Fruit fly (Drosophila melanogaster) whole organism, embryonic: ENCODE data around the gene CG6168.
A peak's percentile ranks its signal among the peaks of the same experiment; 100 is the strongest.

Experiments
- Atf-2 ChIP-seq: fragments of 200-800 bp; sonication (Bioruptor generic); optimal IDR thresholded peaks from 2 replicates; lab custom pipeline; 2016; ENCODE audit warnings: missing biosample characterization, missing genetic modification characterization
- BEAF-32 ChIP-seq: fragments of 200-800 bp; sonication (Bioruptor generic); optimal IDR thresholded peaks from 3 replicates; lab custom pipeline; 2017; ENCODE audit warnings: missing biosample characterization, missing genetic modification characterization, mild to moderate bottlenecking, moderate library complexity, missing genetic modification reagents
- Bdp1 ChIP-seq: fragments of 200-800 bp; sonication (Bioruptor generic); optimal IDR thresholded peaks from 3 replicates; lab custom pipeline; 2016; ENCODE audit warnings: missing biosample characterization, missing genetic modification characterization
- CG12219 ChIP-seq: fragments of 200-800 bp; sonication (Bioruptor generic); optimal IDR thresholded peaks from 3 replicates; lab custom pipeline; 2018; ENCODE audit warnings: missing biosample characterization, mild to moderate bottlenecking, missing genetic modification characterization
- CG14441 ChIP-seq: fragments of 200-800 bp; sonication (Bioruptor generic); IDR thresholded peaks from 2 replicates; pipeline ENCODE4 v1.3.6; 2022; ENCODE audit warnings: missing biosample characterization, missing genetic modification characterization
- CG14667 ChIP-seq: fragments of 200-800 bp; sonication (Bioruptor generic); IDR thresholded peaks from 2 replicates; pipeline ENCODE4 v1.3.6; 2022; ENCODE audit warnings: missing biosample characterization, missing genetic modification characterization
- CG1529 ChIP-seq: fragments of 200-800 bp; sonication (Bioruptor generic); optimal IDR thresholded peaks from 3 replicates; lab custom pipeline; 2018; ENCODE audit warnings: missing biosample characterization, missing genetic modification characterization
- CG15514 ChIP-seq: fragments of 200-800 bp; sonication (Bioruptor generic); optimal IDR thresholded peaks from 3 replicates; lab custom pipeline; 2017; ENCODE audit warnings: missing biosample characterization, missing genetic modification characterization, mild to moderate bottlenecking, moderate library complexity, missing genetic modification reagents
- CG1603 ChIP-seq: fragments of 200-800 bp; sonication (Bioruptor generic); optimal IDR thresholded peaks from 2 replicates; lab custom pipeline; 2019; ENCODE audit warnings: missing biosample characterization, mild to moderate bottlenecking, missing genetic modification characterization, moderate library complexity
- CG17359 ChIP-seq: fragments of 200-800 bp; sonication (Bioruptor generic); optimal IDR thresholded peaks from 3 replicates; lab custom pipeline; 2018; ENCODE audit warnings: missing biosample characterization, mild to moderate bottlenecking, missing genetic modification characterization, moderate library complexity
- CG18476 ChIP-seq: fragments of 200-800 bp; sonication (Bioruptor generic); optimal IDR thresholded peaks from 2 replicates; lab custom pipeline; 2016; ENCODE audit warnings: missing biosample characterization, mild to moderate bottlenecking, missing genetic modification characterization
- CG18619 ChIP-seq: fragments of 200-800 bp; sonication (Bioruptor generic); optimal IDR thresholded peaks from 3 replicates; lab custom pipeline; 2017; ENCODE audit warnings: missing biosample characterization, mild to moderate bottlenecking, missing genetic modification characterization
- CG2120 ChIP-seq: fragments of 200-800 bp; sonication (Bioruptor generic); optimal IDR thresholded peaks from 3 replicates; lab custom pipeline; 2016; ENCODE audit warnings: missing biosample characterization, missing genetic modification characterization
- CG42726 ChIP-seq: fragments of 200-800 bp; sonication (Bioruptor generic); IDR thresholded peaks from 2 replicates; pipeline ENCODE4 v1.3.6; 2022; ENCODE audit warnings: missing biosample characterization, missing genetic modification characterization; ENCODE audit not compliant: partially characterized antibody
- CG6254 ChIP-seq: fragments of 200-800 bp; sonication (Bioruptor generic); optimal IDR thresholded peaks from 3 replicates; lab custom pipeline; 2017; ENCODE audit warnings: mild to moderate bottlenecking, missing biosample characterization, missing genetic modification reagents, missing genetic modification characterization
- CG7963 ChIP-seq: fragments of 200-800 bp; sonication (Bioruptor generic); IDR thresholded peaks from 3 replicates; pipeline ENCODE4 v1.3.6; 2022; ENCODE audit warnings: missing biosample characterization, missing genetic modification characterization; ENCODE audit not compliant: partially characterized antibody
- CG8944 ChIP-seq: fragments of 200-800 bp; sonication (Bioruptor generic); optimal IDR thresholded peaks from 3 replicates; lab custom pipeline; 2016; ENCODE audit warnings: missing biosample characterization, missing genetic modification characterization
- CG9817 ChIP-seq: fragments of 200-800 bp; sonication (Bioruptor generic); optimal IDR thresholded peaks from 2 replicates; lab custom pipeline; 2018; ENCODE audit warnings: missing biosample characterization, mild to moderate bottlenecking, missing genetic modification characterization, moderate library complexity
- CTCF ChIP-seq: fragments of 200-800 bp; sonication (Bioruptor generic); optimal IDR thresholded peaks from 2 replicates; lab custom pipeline; 2017; ENCODE audit warnings: missing biosample characterization, mild to moderate bottlenecking, missing genetic modification characterization, moderate library complexity
- Camta ChIP-seq: fragments of 200-800 bp; sonication (Bioruptor generic); optimal IDR thresholded peaks from 2 replicates; lab custom pipeline; 2016; ENCODE audit warnings: missing biosample characterization, missing genetic modification characterization
- D ChIP-seq, 2 experiments: fragments of 200-800 bp in 1 of 2; fragments of >200 bp in 1 of 2; sonication (Bioruptor generic) in 1 of 2; optimal IDR thresholded peaks; 2 replicates in 1 of 2; 3 replicates in 1 of 2; lab custom pipeline; 2017; ENCODE audit warnings: mild to moderate bottlenecking in 1 of 2, missing biosample characterization in 1 of 2, missing genetic modification characterization in 1 of 2, missing genetic modification reagents in 1 of 2
- D19B ChIP-seq: fragments of 200-800 bp; sonication (Bioruptor generic); optimal IDR thresholded peaks from 2 replicates; lab custom pipeline; 2017; ENCODE audit warnings: missing biosample characterization, mild to moderate bottlenecking, missing genetic modification characterization
- E2f1 ChIP-seq: fragments of 200-800 bp; sonication (Bioruptor generic); IDR thresholded peaks from 2 replicates; pipeline ENCODE4 v1.3.6; 2022; ENCODE audit warnings: missing biosample characterization, missing genetic modification characterization
- HLH54F ChIP-seq: fragments of 200-800 bp; sonication (Bioruptor generic); optimal IDR thresholded peaks from 3 replicates; lab custom pipeline; 2016; ENCODE audit warnings: missing biosample characterization, missing genetic modification characterization
- Kr ChIP-seq: fragments of 200-800 bp; sonication (Bioruptor generic); optimal IDR thresholded peaks from 2 replicates; lab custom pipeline; 2017; ENCODE audit warnings: missing biosample characterization, mild to moderate bottlenecking, missing genetic modification characterization
- Med ChIP-seq: fragments of 200-800 bp; sonication (Bioruptor generic); peaks from one replicate; lab custom pipeline; 2016; ENCODE audit warnings: missing biosample characterization, missing genetic modification characterization, mild to moderate bottlenecking, inconsistent platforms, moderate library complexity
- NK7.1 ChIP-seq: fragments of 200-800 bp; sonication (Bioruptor generic); optimal IDR thresholded peaks from 3 replicates; lab custom pipeline; 2016; ENCODE audit warnings: missing biosample characterization, missing genetic modification characterization
- Oaz ChIP-seq: fragments of 200-800 bp; sonication (Bioruptor generic); IDR thresholded peaks from 2 replicates; pipeline ENCODE4 v1.3.6; 2022; ENCODE audit warnings: missing biosample characterization, missing genetic modification characterization
- Sin3A ChIP-seq: fragments of >200 bp; optimal IDR thresholded peaks from 2 replicates; lab custom pipeline; 2018
- Sry-δ ChIP-seq: fragments of 200-800 bp; sonication (Bioruptor generic); optimal IDR thresholded peaks from 2 replicates; lab custom pipeline; 2016; ENCODE audit warnings: missing biosample characterization, missing genetic modification characterization
- Stat92E ChIP-seq, 3 experiments: fragments of >200 bp in 2 of 3; fragments of 200-800 bp in 1 of 3; sonication (Bioruptor generic) in 1 of 3; optimal IDR thresholded peaks; 2 replicates each; lab custom pipeline; 2017 to 2019; ENCODE audit warnings: missing biosample characterization in 3 of 3, missing genetic modification characterization in 3 of 3, mild to moderate bottlenecking in 1 of 3, moderate library complexity in 1 of 3
- ac ChIP-seq: fragments of 200-800 bp; sonication (Bioruptor generic); optimal IDR thresholded peaks from 3 replicates; lab custom pipeline; 2017; ENCODE audit warnings: missing biosample characterization, mild to moderate bottlenecking, missing genetic modification characterization
- ap ChIP-seq: fragments of 200-800 bp; sonication (Bioruptor generic); IDR thresholded peaks from 2 replicates; pipeline ENCODE4 v1.3.6; 2022; ENCODE audit warnings: missing biosample characterization, missing genetic modification characterization
- ash1 ChIP-seq: fragments of 200-800 bp; sonication (Bioruptor generic); optimal IDR thresholded peaks from 2 replicates; lab custom pipeline; 2018; ENCODE audit warnings: missing biosample characterization, mild to moderate bottlenecking, missing genetic modification characterization
- crol ChIP-seq: fragments of 200-800 bp; sonication (Bioruptor generic); IDR thresholded peaks from 2 replicates; pipeline ENCODE4 v1.3.6; 2022; ENCODE audit warnings: missing biosample characterization, missing genetic modification characterization
- crp ChIP-seq, 2 experiments: fragments of 200-800 bp; sonication (Bioruptor generic); optimal IDR thresholded peaks; 2 replicates in 1 of 2; 3 replicates in 1 of 2; lab custom pipeline; 2017; ENCODE audit warnings: missing biosample characterization in 2 of 2, missing genetic modification characterization in 2 of 2, mild to moderate bottlenecking in 1 of 2, moderate library complexity in 1 of 2
- dati ChIP-seq: fragments of 200-800 bp; sonication (Bioruptor generic); IDR thresholded peaks from 2 replicates; pipeline ENCODE4 v1.3.6; 2022; ENCODE audit warnings: missing biosample characterization, missing genetic modification characterization
- dmrt11E ChIP-seq: fragments of 200-800 bp; sonication (Bioruptor generic); optimal IDR thresholded peaks from 3 replicates; lab custom pipeline; 2018; ENCODE audit warnings: missing biosample characterization, mild to moderate bottlenecking, missing genetic modification characterization, moderate library complexity
- fu2 ChIP-seq: fragments of 200-800 bp; sonication (Bioruptor generic); optimal IDR thresholded peaks from 2 replicates; lab custom pipeline; 2016; ENCODE audit warnings: missing biosample characterization, missing genetic modification characterization
- gsb ChIP-seq: fragments of 200-800 bp; sonication (Bioruptor generic); IDR thresholded peaks from 2 replicates; pipeline ENCODE4 v1.3.6; 2022; ENCODE audit warnings: missing biosample characterization, missing genetic modification characterization
- hb ChIP-seq: fragments of 200-800 bp; sonication (Bioruptor generic); IDR thresholded peaks from 3 replicates; pipeline ENCODE4 v1.3.6; 2022; ENCODE audit warnings: missing biosample characterization, missing genetic modification characterization; ENCODE audit not compliant: partially characterized antibody
- jing ChIP-seq: fragments of 200-800 bp; sonication (Bioruptor generic); optimal IDR thresholded peaks from 2 replicates; lab custom pipeline; 2018; ENCODE audit warnings: missing biosample characterization, mild to moderate bottlenecking, missing genetic modification characterization
- org-1 ChIP-seq: fragments of 200-800 bp; sonication (Bioruptor generic); optimal IDR thresholded peaks from 2 replicates; lab custom pipeline; 2017; ENCODE audit warnings: missing biosample characterization, missing genetic modification characterization
- sens ChIP-seq: fragments of 200-800 bp; sonication (Bioruptor generic); peaks from one replicate; lab custom pipeline; 2016; ENCODE audit warnings: missing biosample characterization, missing genetic modification characterization
- sima ChIP-seq: fragments of 200-800 bp; sonication (Bioruptor generic); optimal IDR thresholded peaks from 2 replicates; lab custom pipeline; 2016; ENCODE audit warnings: missing biosample characterization, missing genetic modification characterization
- sisA ChIP-seq: fragments of 200-800 bp; sonication (Bioruptor generic); IDR thresholded peaks from 2 replicates; pipeline ENCODE4 v1.3.6; 2022; ENCODE audit warnings: missing biosample characterization, missing genetic modification characterization
- slbo ChIP-seq: fragments of 200-800 bp; sonication (Bioruptor generic); IDR thresholded peaks from 2 replicates; pipeline ENCODE4 v1.3.6; 2022; ENCODE audit warnings: missing biosample characterization, missing genetic modification characterization
- trh ChIP-seq: fragments of 200-800 bp; sonication (Bioruptor generic); optimal IDR thresholded peaks from 2 replicates; lab custom pipeline; 2016; ENCODE audit warnings: missing biosample characterization, missing genetic modification characterization
- tx ChIP-seq: fragments of 200-800 bp; sonication (Bioruptor generic); optimal IDR thresholded peaks from 2 replicates; lab custom pipeline; 2016; ENCODE audit warnings: missing biosample characterization, missing genetic modification characterization

The CG6168 gene

DNA sequence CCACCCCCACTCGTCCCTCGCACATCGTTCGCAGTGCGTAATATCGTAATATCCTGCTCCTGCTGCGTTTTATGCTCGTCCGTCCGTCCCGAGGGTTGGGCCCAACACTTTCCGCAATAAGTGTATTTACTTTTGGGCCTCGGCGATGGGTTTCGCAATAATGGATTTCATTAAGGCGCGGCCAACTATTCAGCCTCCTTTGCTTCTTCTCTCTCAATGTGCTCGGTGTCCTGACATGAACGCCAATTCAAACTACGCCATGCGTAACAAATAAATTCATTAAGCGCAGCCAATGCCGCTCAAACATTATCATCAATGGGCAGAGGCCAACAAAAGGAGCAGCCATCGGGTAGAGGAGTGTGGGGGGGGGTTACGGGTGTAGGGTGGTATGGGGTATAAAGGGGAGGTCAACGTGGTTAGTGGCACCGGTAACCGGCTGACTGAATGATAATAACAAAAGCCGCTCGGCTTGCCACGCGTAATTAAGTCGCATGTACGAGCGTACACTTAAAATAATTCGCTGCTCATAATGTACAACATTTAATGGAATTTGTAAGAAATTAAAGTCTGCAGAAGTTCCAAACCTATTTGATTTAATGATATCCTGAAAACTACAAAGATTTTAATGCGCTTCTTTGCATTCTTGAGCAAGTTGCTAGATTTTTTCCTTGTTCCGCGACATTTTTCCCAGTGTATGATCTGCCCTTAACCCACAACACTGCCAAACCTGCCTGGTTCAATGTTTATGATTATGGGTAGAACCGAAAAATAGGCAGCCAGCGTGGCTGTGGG is 17.9 kb downstream of the CG6168 start (continued):
- TF ChIP-seq fu2 (GFP tag; lab: Kevin White, UChicago) (no peak), Sry-δ (GFP tag; lab: Kevin White, UChicago) (no peak), CG1529 (GFP tag; lab: Kevin White, UChicago) (peak; percentile 25), trh (GFP tag; lab: Kevin White, UChicago) (peak; percentile 49), CG6254 (GFP tag; lab: Kevin White, UChicago) (peak; percentile 25), sens (GFP tag; lab: Kevin White, UChicago) (peak; percentile 91), Camta (no peak), Oaz (GFP tag; lab: Robert Waterston, UW) (no peak), Med (GFP tag; lab: Kevin White, UChicago) (peak; percentile 92), dmrt11E (tag; lab: Kevin White, UChicago) (peak; percentile 59), HLH54F (peak; percentile 26), NK7.1 (peak; percentile 34), Kr (GFP tag; lab: Kevin White, UChicago) (peak; percentile 27), crp (GFP tag; optimal IDR thresholded peaks at IDR 0.05; lab: Kevin White, UChicago) (no peak), CG15514 (no peak), CG2120 (peak; percentile 66), jing (GFP tag; lab: Kevin White, UChicago) (no peak), Atf-2 (GFP tag; lab: Kevin White, UChicago) (peak; percentile 20), sisA (peak; percentile 62; the same call in 1 of the 2 replicates), CG7963 (GFP tag; lab: Robert Waterston, UW) (no peak), ash1 (GFP tag; lab: Kevin White, UChicago) (no peak), BEAF-32 (no peak), tx (GFP tag; lab: Kevin White, UChicago) (peak; percentile 31), CG12219 (GFP tag; lab: Kevin White, UChicago) (peak; percentile 49), Bdp1 (GFP tag; lab: Kevin White, UChicago) (peak; percentile 12), crol (GFP tag; lab: Robert Waterston, UW) (peak; percentile 73), hb (GFP tag; lab: Robert Waterston, UW) (0 out of 3 replicates have a peak, but pooled peaks have one; percentile 37), E2f1 (GFP tag; lab: Robert Waterston, UW) (peak; percentile 43; the same call in 1 of the 2 replicates), slbo (GFP tag; lab: Robert Waterston, UW) (peak; percentile 66), CG42726 (no peak), Sin3A (lab: Kevin White, UChicago) (no peak), CG8944 (GFP tag; lab: Kevin White, UChicago) (peak; percentile 48), sima (GFP tag; lab: Kevin White, UChicago) (no peak), dati (GFP tag; lab: Robert Waterston, UW) (no peak), CG18476 (peak; percentile 20), CG14441 (GFP tag; lab: Robert Waterston, UW) (no peak), CG14667 (GFP tag; lab: Robert Waterston, UW) (no peak), CG17359 (tag; lab: Kevin White, UChicago) (peak; percentile 8), ac (GFP tag; lab: Kevin White, UChicago) (no peak), D19B (GFP tag; lab: Kevin White, UChicago) (peak; percentile 13), CTCF (GFP tag; lab: Kevin White, UChicago) (no peak), Stat92E (GFP tag; optimal IDR thresholded peaks at IDR 0.05; lab: Kevin White, UChicago) (no peak), ap (GFP tag; lab: Robert Waterston, UW) (0 out of 2 replicates have a peak, but pooled peaks have one; percentile 5), org-1 (GFP tag; lab: Kevin White, UChicago) (peak; percentile 3), gsb (GFP tag; lab: Robert Waterston, UW) (no peak), CG1603 (peak; percentile 41), D (optimal IDR thresholded peaks at IDR 0.05; lab: Kevin White, UChicago) (no peak), D (GFP tag; optimal IDR thresholded peaks at IDR 0.05; lab: Kevin White, UChicago) (peak; percentile 20), CG18619 (GFP tag; lab: Kevin White, UChicago) (peak; percentile 30), CG9817 (tag; lab: Kevin White, UChicago) (no peak)
